Worm (Caenorhabditis elegans) whole organism, L4 larva: ENCODE measurements around the gene F14D7.14.

Experiments
- ceh-82 ChIP-seq: sonication (generic microtip); optimal IDR thresholded peaks from 2 replicates; lab custom pipeline; 2017; ENCODE audit warnings: missing biosample characterization, missing genetic modification characterization
- daf-12 ChIP-seq: fragments of 150-350 bp; optimal IDR thresholded peaks from 2 replicates; lab custom pipeline; 2014; ENCODE audit warnings: missing biosample characterization, missing genetic modification reagents, missing genetic modification characterization
- madf-9 ChIP-seq: fragments of 200-800 bp; sonication (Bioruptor generic); conservative IDR thresholded peaks from 2 replicates; pipeline ENCODE4 v1.3.6; 2022; ENCODE audit warnings: missing genetic modification reagents, missing genetic modification characterization, missing compliant biosample characterization
- nhr-28 ChIP-seq: fragments of 150-350 bp; optimal IDR thresholded peaks from 2 replicates; lab custom pipeline; 2014; ENCODE audit warnings: missing biosample characterization, missing genetic modification characterization
- sdz-12 ChIP-seq: fragments of 200-800 bp; sonication (Bioruptor generic); optimal IDR thresholded peaks from 2 replicates; lab custom pipeline; 2018; ENCODE audit warnings: mild to moderate bottlenecking, missing genetic modification characterization, missing compliant biosample characterization
- zfp-3 ChIP-seq: fragments of 200-800 bp; sonication (Bioruptor generic); conservative IDR thresholded peaks from 2 replicates; pipeline ENCODE4 v1.3.6; 2022; ENCODE audit warnings: missing genetic modification reagents, missing genetic modification characterization, missing compliant biosample characterization

ce11 chrV:14299569-14300064 is 10.1 kb upstream of the F14D7.14 start, which contains the start of the genes spig-3 and F14D7.12:
- TF ChIP-seq ceh-82 (no peak), nhr-28 (no peak), sdz-12 (GFP tag; lab: Kevin White, UChicago) (no peak), zfp-3 (GFP tag; lab: Robert Waterston, UW) (no peak), daf-12 (no peak), madf-9 (no peak)
